Worm (Caenorhabditis elegans) whole organism, L4/young adult: ENCODE measurements around the gene C24H11.1.

ENCODE experiments used
- W03F9.2 ChIP-seq: fragments of 150-350 bp; optimal IDR thresholded peaks from 2 replicates; lab custom pipeline; 2014; ENCODE audit warnings: missing biosample characterization, missing genetic modification characterization
- dao-5 ChIP-seq: sonication (generic microtip); optimal IDR thresholded peaks from 2 replicates; lab custom pipeline; 2016; ENCODE audit warnings: missing genotype, missing genetic modification characterization, moderate library complexity, missing compliant biosample characterization
- him-1 ChIP-seq: sonication (generic microtip); optimal IDR thresholded peaks from 2 replicates; lab custom pipeline; 2016; ENCODE audit warnings: missing genotype, missing genetic modification reagents, missing genetic modification characterization, missing compliant biosample characterization

Gene C24H11.1

DNA sequence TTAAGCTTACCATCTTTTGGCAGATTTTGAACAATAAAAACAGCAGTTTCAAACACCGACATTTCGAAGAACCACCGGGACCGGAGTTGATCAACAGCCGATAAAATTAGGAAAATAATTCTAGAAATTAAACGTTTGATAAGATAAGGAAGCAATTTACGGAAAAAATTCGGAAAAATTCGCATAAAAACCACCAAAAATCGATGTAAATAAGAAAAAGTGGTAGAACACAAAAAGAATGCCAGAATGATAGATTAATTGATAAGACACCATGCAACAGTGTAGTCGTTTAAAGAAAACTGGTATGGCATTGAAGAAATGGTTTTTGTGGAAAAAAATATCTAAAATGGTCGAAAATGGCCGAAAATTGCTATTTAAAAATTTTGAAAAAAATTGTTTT is 34.9 kb downstream of the C24H11.1 start, which contains the start of gene maa-1:
Gene maa-1, minus strand, starts transcription at position 120 of the 400 bp plus-strand sequence.
- no peak for TF ChIP-seq W03F9.2 (tag; lab: Kevin White, UChicago)
- no peak for TF ChIP-seq him-1 (tag; lab: Kevin White, UChicago)
- TF ChIP-seq dao-5 (tag; lab: Kevin White, UChicago) = no peak

DNA sequence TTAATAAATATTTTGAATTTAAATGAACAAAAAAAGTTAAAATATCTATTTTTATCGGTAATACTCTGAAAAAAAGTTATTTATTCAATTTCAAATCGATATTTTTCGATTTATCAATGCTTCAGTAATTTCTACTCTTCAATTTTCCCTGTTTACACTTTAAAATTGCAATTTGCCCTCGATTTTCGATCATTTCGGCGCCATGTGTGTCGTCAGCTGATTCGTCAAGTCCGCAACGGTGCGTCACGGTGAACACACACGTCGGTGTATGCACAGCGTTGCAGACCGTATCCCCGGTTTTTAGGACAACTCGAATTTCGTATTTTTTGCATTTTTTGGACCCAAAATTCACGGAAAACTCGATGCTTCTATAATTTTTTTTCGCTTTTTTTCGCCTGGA is 35.8 kb downstream of the C24H11.1 start, which contains the start of gene C18D11.3:
Gene C18D11.3, plus strand, starts transcription at position 189 of the 400 bp plus-strand sequence.
- TF ChIP-seq dao-5 (tag; lab: Kevin White, UChicago) = no peak
- TF ChIP-seq W03F9.2 (tag; lab: Kevin White, UChicago) = peak; percentile 79
- TF ChIP-seq him-1 (tag; lab: Kevin White, UChicago) = peak; percentile 35

- TF ChIP-seq him-1 (tag; lab: Kevin White, UChicago) = no peak
- TF ChIP-seq dao-5 (tag; lab: Kevin White, UChicago) = no peak
- TF ChIP-seq W03F9.2 (tag; lab: Kevin White, UChicago) = no peak
Measured at ce11 chrIII:11824088-11824487, 36.6 kb downstream of the C24H11.1 start.

ce11 chrIII:11824580-11824979 is 37.1 kb downstream of the C24H11.1 start:
- TF ChIP-seq him-1 (tag; lab: Kevin White, UChicago) (no peak), W03F9.2 (tag; lab: Kevin White, UChicago) (no peak), dao-5 (tag; lab: Kevin White, UChicago) (no peak)

DNA sequence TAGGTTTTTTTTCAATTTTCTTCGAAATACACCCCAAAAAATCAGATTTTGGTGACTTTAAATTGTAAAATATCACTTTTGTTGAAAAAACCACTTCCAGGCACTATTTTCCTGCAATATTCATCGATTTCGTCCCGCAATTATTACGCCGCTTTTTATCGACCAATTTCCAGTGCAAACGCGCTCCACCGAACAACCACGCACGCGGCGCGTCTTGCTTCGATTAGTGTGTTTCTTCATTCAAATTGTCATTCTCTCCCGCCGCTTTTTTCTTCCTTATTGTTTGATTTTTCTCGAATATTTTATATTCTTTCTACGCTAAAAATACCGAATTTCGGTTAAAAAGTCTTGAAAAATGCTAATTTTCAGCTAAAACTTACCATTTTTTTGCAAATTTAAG is 38.2 kb downstream of the C24H11.1 start:
- no peak for TF ChIP-seq him-1 (tag; lab: Kevin White, UChicago)
- TF ChIP-seq W03F9.2 (tag; lab: Kevin White, UChicago) = peak; percentile 19
- no peak for TF ChIP-seq dao-5 (tag; lab: Kevin White, UChicago)

ce11 chrIII:11826118-11826517 is 38.6 kb downstream of the C24H11.1 start, which contains the start of gene rsp-8:
Gene rsp-8 (plus strand): TSS chrIII:11826418.
- TF ChIP-seq W03F9.2 (tag; lab: Kevin White, UChicago) (no peak), him-1 (tag; lab: Kevin White, UChicago) (no peak), dao-5 (tag; lab: Kevin White, UChicago) (no peak)

ce11 chrIII:11829062-11829461 is 41.6 kb downstream of the C24H11.1 start:
- TF ChIP-seq him-1 (tag; lab: Kevin White, UChicago) (no peak), W03F9.2 (tag; lab: Kevin White, UChicago) (no peak)

DNA sequence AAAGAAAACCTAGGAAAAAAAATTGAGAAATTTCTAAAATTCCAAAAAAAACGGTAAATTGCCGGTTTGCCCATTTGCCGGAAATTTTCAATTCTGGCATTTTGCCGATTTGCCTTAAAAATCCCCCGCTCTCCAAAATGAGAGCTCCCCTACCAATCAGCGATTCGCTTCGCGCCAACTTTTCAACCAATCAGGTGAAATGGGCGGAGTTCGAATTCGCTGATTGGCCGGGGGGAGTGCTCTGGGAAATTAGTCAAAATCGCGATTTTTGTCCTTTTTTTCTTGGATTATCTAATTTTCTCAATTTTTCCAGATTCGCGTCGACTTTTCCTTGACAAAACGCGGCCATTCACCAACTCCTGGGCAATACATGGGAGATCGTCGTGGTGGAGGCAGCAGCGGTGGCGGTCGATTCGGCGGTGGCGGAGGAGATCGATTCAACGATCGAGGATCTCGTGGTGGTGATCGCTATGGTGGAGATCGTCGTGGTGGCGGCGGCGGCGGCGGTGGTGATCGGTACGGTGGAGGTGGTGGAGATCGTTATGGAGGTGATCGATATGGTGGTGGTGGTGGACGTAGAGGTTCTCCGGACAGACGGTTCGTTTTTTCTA is 42.2 kb downstream of the C24H11.1 start:
- no peak for TF ChIP-seq W03F9.2 (tag; lab: Kevin White, UChicago)
- TF ChIP-seq dao-5 (tag; lab: Kevin White, UChicago) = no peak
- TF ChIP-seq him-1 (tag; lab: Kevin White, UChicago) = no peak

ce11 chrIII:11830522-11831489 is 43.3 kb downstream of the C24H11.1 start:
- no peak for TF ChIP-seq him-1 (tag; lab: Kevin White, UChicago)
- TF ChIP-seq W03F9.2 (tag; lab: Kevin White, UChicago) = no peak
- TF ChIP-seq dao-5 (tag; lab: Kevin White, UChicago) = peak; percentile 60

ce11 chrIII:11833449-11833848 is 46.0 kb downstream of the C24H11.1 start:
- TF ChIP-seq W03F9.2 (tag; lab: Kevin White, UChicago) (no peak), dao-5 (tag; lab: Kevin White, UChicago) (no peak), him-1 (tag; lab: Kevin White, UChicago) (no peak)

ce11 chrIII:11834168-11834567 is 46.7 kb downstream of the C24H11.1 start:
- TF ChIP-seq him-1 (tag; lab: Kevin White, UChicago) (no peak), W03F9.2 (tag; lab: Kevin White, UChicago) (no peak), dao-5 (tag; lab: Kevin White, UChicago) (no peak)

DNA sequence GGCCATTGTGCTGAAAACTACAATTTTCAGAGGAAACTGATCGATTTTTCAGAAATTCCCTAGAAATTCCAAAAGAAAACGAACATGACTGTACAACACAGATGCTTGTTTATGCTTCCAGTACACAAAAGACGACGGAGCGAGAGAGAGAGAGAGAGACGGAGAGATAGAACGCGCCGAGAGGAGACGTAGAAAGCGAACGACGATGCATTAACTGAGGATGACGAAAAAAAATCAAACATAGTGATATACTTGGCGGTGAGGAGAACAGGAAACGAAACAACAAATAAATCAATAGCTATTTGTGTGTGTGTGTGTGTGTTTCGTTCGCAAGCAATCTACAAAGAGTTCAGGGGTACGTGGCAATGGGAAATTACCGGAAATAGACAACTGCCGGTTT is 47.3 kb downstream of the C24H11.1 start:
- TF ChIP-seq him-1 (tag; lab: Kevin White, UChicago) = no peak
- TF ChIP-seq W03F9.2 (tag; lab: Kevin White, UChicago) = peak; percentile 46

DNA sequence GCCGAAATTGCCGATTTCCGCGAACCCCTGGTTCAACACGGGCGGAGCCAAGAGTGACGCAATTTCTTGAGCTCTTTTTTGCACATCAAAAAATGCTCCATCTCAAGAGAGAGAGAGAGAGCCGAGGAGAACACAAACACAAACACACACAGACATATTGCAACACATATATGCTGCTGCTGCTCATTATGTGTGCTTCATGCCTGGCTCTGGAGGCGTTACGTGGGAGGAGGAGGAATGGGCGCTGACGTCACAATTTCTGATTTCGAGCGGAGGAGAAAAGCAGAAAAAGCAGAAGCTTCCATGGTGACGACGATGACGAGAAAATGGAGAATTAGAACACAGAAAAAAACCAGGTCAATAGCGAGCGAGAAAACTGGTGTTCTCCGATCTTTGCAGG is 48.6 kb downstream of the C24H11.1 start:
- TF ChIP-seq him-1 (tag; lab: Kevin White, UChicago) (no peak), dao-5 (tag; lab: Kevin White, UChicago) (no peak)
